Worm (Caenorhabditis elegans) whole organism, L4/young adult: ENCODE measurements around the gene idpb-1.

Source experiments
- W03F9.2 ChIP-seq: fragments of 150-350 bp; optimal IDR thresholded peaks from 2 replicates; lab custom pipeline; 2014; ENCODE audit warnings: missing biosample characterization, missing genetic modification characterization
- dao-5 ChIP-seq: sonication (generic microtip); optimal IDR thresholded peaks from 2 replicates; lab custom pipeline; 2016; ENCODE audit warnings: missing genotype, missing genetic modification characterization, moderate library complexity, missing compliant biosample characterization
- him-1 ChIP-seq: sonication (generic microtip); optimal IDR thresholded peaks from 2 replicates; lab custom pipeline; 2016; ENCODE audit warnings: missing genotype, missing genetic modification reagents, missing genetic modification characterization, missing compliant biosample characterization

- TF ChIP-seq him-1 (tag; lab: Kevin White, UChicago): no peak
- TF ChIP-seq W03F9.2 (tag; lab: Kevin White, UChicago): no peak
- TF ChIP-seq dao-5: no peak
Measured at ce11 chrII:5115733-5116132, 13.9 kb downstream of the idpb-1 start, which contains the start of gene srsy-1.
